Worm (Caenorhabditis elegans) whole organism, young adult: ENCODE data around the gene Y45G5AM.9.

Experiments
- B0035.1 ChIP-seq: sonication (generic microtip); optimal IDR thresholded peaks from 2 replicates; lab custom pipeline; 2016; ENCODE audit warnings: missing genetic modification characterization, mild to moderate bottlenecking, missing compliant biosample characterization, missing genotype, missing genetic modification reagents
- B0336.3 ChIP-seq: fragments of 200-800 bp; sonication (Bioruptor generic); IDR thresholded peaks from 2 replicates; pipeline ENCODE4 v1.3.6; 2022; ENCODE audit warnings: missing genetic modification characterization, missing compliant biosample characterization
- C06A6.2 ChIP-seq: fragments of 200-800 bp; sonication (Bioruptor generic); conservative IDR thresholded peaks from 2 replicates; pipeline ENCODE4 v1.3.6; 2022; ENCODE audit warnings: missing genetic modification characterization, missing compliant biosample characterization
- D2030.7 ChIP-seq: fragments of 200-800 bp; sonication (Bioruptor generic); IDR thresholded peaks from 2 replicates; pipeline ENCODE4 v1.3.6; 2022; ENCODE audit warnings: missing genetic modification reagents, missing genetic modification characterization, missing compliant biosample characterization
- F37B4.10 ChIP-seq: fragments of 200-800 bp; sonication (Bioruptor generic); IDR thresholded peaks from 2 replicates; pipeline ENCODE4 v1.3.6; 2022; ENCODE audit warnings: missing genetic modification characterization, missing compliant biosample characterization
- F39B2.1 ChIP-seq: fragments of 200-800 bp; sonication (Bioruptor generic); IDR thresholded peaks from 2 replicates; pipeline ENCODE4 v1.3.6; 2022; ENCODE audit warnings: missing genetic modification reagents, missing genetic modification characterization, missing compliant biosample characterization
- F52B5.7 ChIP-seq: sonication (generic microtip); optimal IDR thresholded peaks from 2 replicates; lab custom pipeline; 2016; ENCODE audit warnings: mild to moderate bottlenecking, missing genetic modification characterization, missing compliant biosample characterization
- F57C9.4 ChIP-seq: sonication (generic microtip); optimal IDR thresholded peaks from 2 replicates; lab custom pipeline; 2017; ENCODE audit warnings: mild to moderate bottlenecking, missing genetic modification characterization, missing compliant biosample characterization
- K11D2.4 ChIP-seq: fragments of 200-800 bp; sonication (Bioruptor generic); IDR thresholded peaks from 2 replicates; pipeline ENCODE4 v1.3.6; 2022; ENCODE audit warnings: missing genetic modification reagents, missing genetic modification characterization, missing compliant biosample characterization
- T07F8.4 ChIP-seq: sonication (generic microtip); optimal IDR thresholded peaks from 2 replicates; lab custom pipeline; 2016; ENCODE audit warnings: mild to moderate bottlenecking, missing genetic modification characterization, moderate library complexity, missing compliant biosample characterization
- T26A5.8 ChIP-seq: sonication (generic microtip); optimal IDR thresholded peaks from 2 replicates; lab custom pipeline; 2016; ENCODE audit warnings: missing genetic modification characterization, missing compliant biosample characterization
- Y67H2A.10 ChIP-seq: fragments of 200-800 bp; sonication (Bioruptor generic); conservative IDR thresholded peaks from 2 replicates; pipeline ENCODE4 v1.3.6; 2022; ENCODE audit warnings: missing genetic modification reagents, missing genetic modification characterization, missing compliant biosample characterization
- aptf-3 ChIP-seq: fragments of 200-800 bp; sonication (Bioruptor generic); IDR thresholded peaks from 2 replicates; pipeline ENCODE4 v1.3.6; 2022; ENCODE audit warnings: missing genetic modification characterization, missing compliant biosample characterization
- attf-5 ChIP-seq: fragments of 200-800 bp; sonication (Bioruptor generic); optimal IDR thresholded peaks from 2 replicates; lab custom pipeline; 2018; ENCODE audit warnings: mild to moderate bottlenecking, missing genetic modification characterization, missing compliant biosample characterization
- attf-6 ChIP-seq: fragments of 200-800 bp; sonication (Bioruptor generic); IDR thresholded peaks from 2 replicates; pipeline ENCODE4 v1.3.6; 2022; ENCODE audit warnings: missing genetic modification reagents, missing genetic modification characterization, missing compliant biosample characterization
- bed-1 ChIP-seq: fragments of 200-800 bp; sonication (Bioruptor generic); IDR thresholded peaks from 2 replicates; pipeline ENCODE4 v1.3.6; 2022; ENCODE audit warnings: missing genetic modification reagents, missing genetic modification characterization, missing compliant biosample characterization
- cebp-2 ChIP-seq: fragments of 200-800 bp; sonication (Bioruptor generic); IDR thresholded peaks from 2 replicates; pipeline ENCODE4 v1.3.6; 2022; ENCODE audit warnings: missing genetic modification characterization, missing compliant biosample characterization
- ceh-27 ChIP-seq: fragments of 200-800 bp; sonication (Bioruptor generic); optimal IDR thresholded peaks from 2 replicates; lab custom pipeline; 2018; ENCODE audit warnings: mild to moderate bottlenecking, missing genetic modification characterization, moderate library complexity, missing compliant biosample characterization
- ceh-91 ChIP-seq: fragments of 200-800 bp; sonication (Bioruptor generic); IDR thresholded peaks from 2 replicates; pipeline ENCODE4 v1.3.6; 2022; ENCODE audit warnings: missing genetic modification reagents, missing genetic modification characterization, missing compliant biosample characterization
- chd-7 ChIP-seq: sonication (generic microtip); optimal IDR thresholded peaks from 2 replicates; lab custom pipeline; 2016; ENCODE audit warnings: mild to moderate bottlenecking, missing genetic modification characterization, moderate library complexity, missing compliant biosample characterization
- die-1 ChIP-seq: sonication (generic microtip); optimal IDR thresholded peaks from 2 replicates; lab custom pipeline; 2016; ENCODE audit warnings: missing genotype, mild to moderate bottlenecking, missing genetic modification characterization, missing compliant biosample characterization
- dox-1 ChIP-seq: fragments of 200-800 bp; sonication (Bioruptor generic); IDR thresholded peaks from 2 replicates; pipeline ENCODE4 v1.3.6; 2022; ENCODE audit warnings: missing genetic modification reagents, missing genetic modification characterization, missing compliant biosample characterization
- egl-18 ChIP-seq: fragments of 200-800 bp; sonication (Bioruptor generic); IDR thresholded peaks from 2 replicates; pipeline ENCODE4 v1.3.6; 2022; ENCODE audit warnings: missing genetic modification reagents, missing genetic modification characterization, missing compliant biosample characterization
- egrh-3 ChIP-seq: fragments of 200-800 bp; sonication (Bioruptor generic); IDR thresholded peaks from 2 replicates; pipeline ENCODE4 v1.3.6; 2022; ENCODE audit warnings: missing genetic modification reagents, missing genetic modification characterization, missing compliant biosample characterization
- ekl-4 ChIP-seq: fragments of 200-800 bp; sonication (Bioruptor generic); IDR thresholded peaks from 2 replicates; pipeline ENCODE4 v1.3.6; 2022; ENCODE audit warnings: missing genetic modification reagents, missing genetic modification characterization, missing compliant biosample characterization
- ets-4 ChIP-seq: fragments of 200-800 bp; sonication (Bioruptor generic); optimal IDR thresholded peaks from 2 replicates; lab custom pipeline; 2018; ENCODE audit warnings: mild to moderate bottlenecking, missing genetic modification characterization, missing compliant biosample characterization
- fkh-3 ChIP-seq: sonication (generic microtip); optimal IDR thresholded peaks from 2 replicates; lab custom pipeline; 2016; ENCODE audit warnings: mild to moderate bottlenecking, missing genetic modification characterization, missing compliant biosample characterization
- hmg-20 ChIP-seq: fragments of 200-800 bp; sonication (Bioruptor generic); IDR thresholded peaks from 2 replicates; pipeline ENCODE4 v1.3.6; 2022; ENCODE audit warnings: missing genetic modification reagents, missing genetic modification characterization, missing compliant biosample characterization
- hsf-1 ChIP-seq: fragments of 200-800 bp; sonication (Bioruptor generic); IDR thresholded peaks from 2 replicates; pipeline ENCODE4 v1.3.6; 2022; ENCODE audit warnings: missing genetic modification reagents, missing genetic modification characterization, missing compliant biosample characterization
- lag-1 ChIP-seq: fragments of 200-800 bp; sonication (Bioruptor generic); IDR thresholded peaks from 2 replicates; pipeline ENCODE4 v1.3.6; 2022; ENCODE audit warnings: missing genetic modification reagents, missing genetic modification characterization, missing compliant biosample characterization
- let-607 ChIP-seq, 2 experiments: fragments of 200-800 bp in 1 of 2; sonication (Bioruptor generic) in 1 of 2; sonication (generic microtip) in 1 of 2; optimal IDR thresholded peaks; 2 replicates each; lab custom pipeline; 2016 to 2018; ENCODE audit warnings: mild to moderate bottlenecking in 2 of 2, missing compliant biosample characterization in 2 of 2, missing genetic modification characterization in 2 of 2, moderate library complexity in 2 of 2, missing genotype in 1 of 2
- lir-1 ChIP-seq: fragments of 200-800 bp; sonication (Bioruptor generic); conservative IDR thresholded peaks from 2 replicates; pipeline ENCODE4 v1.3.6; 2022; ENCODE audit warnings: missing genetic modification reagents, missing genetic modification characterization, missing compliant biosample characterization
- lsl-1 ChIP-seq: fragments of 200-800 bp; sonication (Bioruptor generic); optimal IDR thresholded peaks from 2 replicates; lab custom pipeline; 2018; ENCODE audit warnings: mild to moderate bottlenecking, missing genetic modification characterization, moderate library complexity, missing compliant biosample characterization
- madf-3 ChIP-seq: fragments of 200-800 bp; sonication (Bioruptor generic); IDR thresholded peaks from 2 replicates; pipeline ENCODE4 v1.3.6; 2022; ENCODE audit warnings: missing genetic modification reagents, missing genetic modification characterization, missing compliant biosample characterization
- madf-8 ChIP-seq: fragments of 200-800 bp; sonication (Bioruptor generic); conservative IDR thresholded peaks from 2 replicates; pipeline ENCODE4 v1.3.6; 2022; ENCODE audit warnings: missing genetic modification reagents, missing genetic modification characterization, missing compliant biosample characterization
- nfya-1 ChIP-seq: sonication (generic microtip); optimal IDR thresholded peaks from 2 replicates; lab custom pipeline; 2017; ENCODE audit warnings: antibody characterized with exemption, missing compliant biosample characterization, missing genetic modification characterization, borderline replicate concordance; ENCODE audit not compliant: insufficient read depth
- nhr-27 ChIP-seq: fragments of 200-800 bp; sonication (Bioruptor generic); optimal IDR thresholded peaks from 2 replicates; lab custom pipeline; 2018; ENCODE audit warnings: mild to moderate bottlenecking, missing genetic modification characterization, moderate library complexity, missing compliant biosample characterization
- nhr-80 ChIP-seq: sonication (generic microtip); optimal IDR thresholded peaks from 2 replicates; lab custom pipeline; 2016; ENCODE audit warnings: missing genetic modification characterization, missing compliant biosample characterization
- nhr-90 ChIP-seq: sonication (generic microtip); optimal IDR thresholded peaks from 2 replicates; lab custom pipeline; 2016; ENCODE audit warnings: missing genotype, mild to moderate bottlenecking, missing genetic modification characterization, missing compliant biosample characterization
- pbrm-1 ChIP-seq: fragments of 200-800 bp; sonication (Bioruptor generic); IDR thresholded peaks from 2 replicates; pipeline ENCODE4 v1.3.6; 2022; ENCODE audit warnings: missing genetic modification reagents, missing genetic modification characterization, missing compliant biosample characterization
- pha-4 ChIP-seq: fragments of 150-350 bp; sonication (generic microtip); optimal IDR thresholded peaks from 2 replicates; lab custom pipeline; 2014; ENCODE audit warnings: missing biosample characterization, missing genetic modification reagents, missing genetic modification characterization
- rcor-1 ChIP-seq: fragments of 200-800 bp; sonication (Bioruptor generic); IDR thresholded peaks from 2 replicates; pipeline ENCODE4 v1.3.6; 2022; ENCODE audit warnings: missing genetic modification reagents, missing genetic modification characterization, missing compliant biosample characterization
- sea-2 ChIP-seq: fragments of 200-800 bp; sonication (Bioruptor generic); IDR thresholded peaks from 2 replicates; pipeline ENCODE4 v1.3.6; 2022; ENCODE audit warnings: missing genetic modification characterization, missing compliant biosample characterization
- somi-1 ChIP-seq: fragments of 200-800 bp; sonication (Bioruptor generic); optimal IDR thresholded peaks from 2 replicates; lab custom pipeline; 2018; ENCODE audit warnings: mild to moderate bottlenecking, missing genetic modification characterization, missing compliant biosample characterization
- tbp1 ChIP-seq: fragments of 200-800 bp; sonication (Bioruptor generic); optimal IDR thresholded peaks from 2 replicates; lab custom pipeline; 2018; ENCODE audit warnings: mild to moderate bottlenecking, missing genetic modification characterization, missing compliant biosample characterization
- tbx-9 ChIP-seq: sonication (generic microtip); optimal IDR thresholded peaks from 2 replicates; lab custom pipeline; 2016; ENCODE audit warnings: borderline replicate concordance, missing genetic modification characterization, inconsistent platforms, missing compliant biosample characterization
- zim-3 ChIP-seq: sonication (generic microtip); optimal IDR thresholded peaks from 2 replicates; lab custom pipeline; 2017; ENCODE audit warnings: mild to moderate bottlenecking, missing genetic modification characterization, moderate library complexity, missing compliant biosample characterization
- ztf-18 ChIP-seq: sonication (generic microtip); optimal IDR thresholded peaks from 2 replicates; lab custom pipeline; 2016; ENCODE audit warnings: missing genotype, mild to moderate bottlenecking, missing genetic modification characterization, missing compliant biosample characterization
- ztf-22 ChIP-seq: fragments of 200-800 bp; sonication (Bioruptor generic); optimal IDR thresholded peaks from 2 replicates; lab custom pipeline; 2018; ENCODE audit warnings: mild to moderate bottlenecking, missing genetic modification characterization, moderate library complexity, missing compliant biosample characterization
- ztf-25 ChIP-seq: fragments of 200-800 bp; sonication (Bioruptor generic); IDR thresholded peaks from 2 replicates; pipeline ENCODE4 v1.3.6; 2022; ENCODE audit warnings: missing genetic modification reagents, missing genetic modification characterization, missing compliant biosample characterization

The Y45G5AM.9 gene

ce11 chrV:4131471-4131939 lies 62.9 kb downstream of the Y45G5AM.9 start, which contains the start of gene nhr-57 (continued):
- TF ChIP-seq T26A5.8 (tag; lab: Kevin White, UChicago) (no peak), nhr-80 (peak; percentile 83), F57C9.4 (tag; lab: Kevin White, UChicago) (no peak), tbp1 (GFP tag; lab: Kevin White, UChicago) (peak; percentile 33), bed-1 (GFP tag; lab: Robert Waterston, UW) (no peak), nhr-27 (no peak), let-607 (tag; optimal IDR thresholded peaks at IDR 0.05; lab: Kevin White, UChicago) (peak in 1 of 2 experiments; percentile 44), egrh-3 (GFP tag; lab: Robert Waterston, UW) (no peak), nfya-1 (tag; lab: Kevin White, UChicago) (no peak), ekl-4 (no peak), D2030.7 (no peak), T07F8.4 (tag; lab: Kevin White, UChicago) (no peak), ztf-22 (GFP tag; lab: Kevin White, UChicago) (peak; percentile 35), nhr-90 (tag; lab: Kevin White, UChicago) (no peak), ets-4 (GFP tag; lab: Kevin White, UChicago) (no peak), aptf-3 (GFP tag; lab: Robert Waterston, UW) (no peak), die-1 (no peak), B0035.1 (tag; lab: Kevin White, UChicago) (no peak), F52B5.7 (tag; lab: Kevin White, UChicago) (no peak), cebp-2 (GFP tag; lab: Robert Waterston, UW) (no peak), dox-1 (GFP tag; lab: Robert Waterston, UW) (peak; percentile 51), F39B2.1 (GFP tag; lab: Robert Waterston, UW) (no peak), K11D2.4 (GFP tag; lab: Robert Waterston, UW) (no peak), B0336.3 (GFP tag; lab: Robert Waterston, UW) (peak; percentile 74), ztf-25 (GFP tag; lab: Robert Waterston, UW) (no peak), C06A6.2 (no peak), somi-1 (GFP tag; lab: Kevin White, UChicago) (peak; percentile 51), lag-1 (GFP tag; lab: Robert Waterston, UW) (no peak), fkh-3 (tag; lab: Kevin White, UChicago) (no peak), hmg-20 (no peak), hsf-1 (no peak), madf-3 (GFP tag; lab: Robert Waterston, UW) (no peak), rcor-1 (GFP tag; lab: Robert Waterston, UW) (no peak), Y67H2A.10 (GFP tag; lab: Robert Waterston, UW) (no peak), attf-5 (peak; percentile 29), madf-8 (GFP tag; lab: Robert Waterston, UW) (no peak), tbx-9 (tag; lab: Kevin White, UChicago) (no peak), lsl-1 (GFP tag; lab: Kevin White, UChicago) (no peak), pha-4 (tag; lab: Kevin White, UChicago) (peak; percentile 79), zim-3 (tag; lab: Kevin White, UChicago) (no peak), ceh-27 (peak; percentile 48), ceh-91 (no peak), sea-2 (GFP tag; lab: Robert Waterston, UW) (no peak), attf-6 (GFP tag; lab: Robert Waterston, UW) (no peak), egl-18 (GFP tag; lab: Robert Waterston, UW) (no peak), F37B4.10 (no peak), pbrm-1 (no peak; the same call in 1 of the 2 replicates), lir-1 (GFP tag; lab: Robert Waterston, UW) (no peak), chd-7 (tag; lab: Kevin White, UChicago) (peak; percentile 16), ztf-18 (tag; lab: Kevin White, UChicago) (no peak)
